Fruit fly (Drosophila melanogaster): ENCODE data around the gene CG18420.

DNA sequence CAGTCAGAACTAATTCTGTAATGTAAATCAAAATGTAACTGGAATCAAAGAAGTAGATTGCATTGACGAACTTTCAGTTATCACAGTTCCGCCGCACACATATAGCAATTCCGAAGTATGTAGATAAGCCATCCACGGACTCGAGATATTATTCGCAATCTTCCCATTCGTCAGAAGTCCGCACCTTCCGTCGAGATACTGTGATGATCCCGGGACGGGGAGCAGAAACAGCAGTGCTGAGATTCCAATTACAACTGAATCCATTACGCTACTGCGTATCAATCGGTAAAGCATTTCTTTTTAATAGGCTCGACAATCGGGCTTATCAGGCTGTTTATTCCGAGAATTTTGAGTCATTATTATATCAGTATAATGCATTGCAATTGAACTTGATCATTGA is 21.7 kb downstream of the CG18420 start, which contains the start of gene CG4650:
- TF ChIP-seq h (GFP tag; optimal IDR thresholded peaks at IDR 0.05) = no peak
- no peak for TF ChIP-seq br (GFP tag; optimal IDR thresholded peaks at IDR 0.05)
- TF ChIP-seq Dfd (GFP tag; optimal IDR thresholded peaks at IDR 0.05) = no peak
- no peak for TF ChIP-seq OdsH (GFP tag; optimal IDR thresholded peaks at IDR 0.05)
- no peak for TF ChIP-seq pan (optimal IDR thresholded peaks at IDR 0.05)
- TF ChIP-seq usp (GFP tag; optimal IDR thresholded peaks at IDR 0.05) = no peak

Data from whole organism, wandering third instar larva.